Worm (Caenorhabditis elegans): ENCODE results near the gene paf-2.

Gene paf-2

DNA sequence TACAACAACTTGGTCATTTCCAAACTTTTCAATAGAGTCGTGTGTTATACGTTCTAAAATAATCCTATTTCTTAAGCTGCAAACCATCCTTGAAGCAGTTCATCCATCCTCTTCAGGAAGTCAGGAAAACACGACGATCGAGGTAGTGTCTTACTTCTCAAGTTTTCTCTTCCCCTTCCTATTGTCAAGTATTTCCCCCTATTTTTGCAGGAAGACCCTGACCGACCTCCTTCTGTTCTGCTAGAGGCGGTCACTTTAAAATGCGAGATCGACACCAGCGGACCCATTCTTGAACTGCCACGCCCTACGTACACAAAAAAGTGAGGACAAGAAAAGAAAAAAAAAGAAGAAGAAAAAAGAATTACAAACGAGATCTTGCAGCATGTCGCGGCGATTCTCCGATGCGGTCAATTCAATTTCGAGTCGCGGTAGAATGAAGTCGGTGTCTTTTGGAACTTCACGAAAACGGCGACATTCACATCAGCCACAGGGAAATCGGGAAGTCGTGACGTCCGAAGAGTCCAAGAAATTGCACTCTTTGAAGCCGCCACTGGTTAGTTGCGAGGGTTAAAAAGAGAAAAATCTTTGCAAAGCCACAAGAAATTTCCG is 25.4 kb upstream of the paf-2 start:
- TF ChIP-seq K02D7.2 (tag; optimal IDR thresholded peaks at IDR 0.05) (no peak), pha-4 (tag; optimal IDR thresholded peaks at IDR 0.05) (no peak), ama-1 (optimal IDR thresholded peaks at IDR 0.05) (no peak), elt-2 (tag; optimal IDR thresholded peaks at IDR 0.05) (no peak), unc-42 (tag; optimal IDR thresholded peaks at IDR 0.05) (peak; percentile 58)

DNA sequence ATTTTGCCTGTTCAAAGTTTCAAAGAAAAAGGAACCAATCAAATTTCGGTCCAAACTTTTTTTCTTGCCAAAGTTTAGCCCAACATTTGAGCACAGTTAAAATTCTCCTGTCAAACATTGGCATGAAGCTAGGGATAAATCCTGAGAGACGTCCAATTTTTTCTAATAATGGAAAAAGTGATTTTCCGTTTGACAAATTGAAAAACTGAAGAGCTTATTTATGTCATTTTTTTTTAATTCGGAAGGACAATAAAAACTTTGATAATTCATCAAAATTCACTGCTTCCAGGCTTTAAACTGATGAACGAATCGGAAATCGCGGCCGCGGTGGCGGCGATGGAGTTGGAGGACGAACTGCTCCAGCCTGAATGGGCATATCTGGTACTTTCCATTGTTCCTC is 23.0 kb upstream of the paf-2 start, which contains the start of gene dop-6:
TSS of gene dop-6 (plus strand) at position 301 of the 400 bp plus-strand sequence.
- TF ChIP-seq K09A11.1 (tag; optimal IDR thresholded peaks at IDR 0.05; ENCODE audit: insufficient read depth), result no peak
- TF ChIP-seq che-1 (tag; optimal IDR thresholded peaks at IDR 0.05), result no peak
- TF ChIP-seq hlh-6 (tag; optimal IDR thresholded peaks at IDR 0.05), result no peak
- no peak for TF ChIP-seq pag-3 (tag; optimal IDR thresholded peaks at IDR 0.05; ENCODE audit: borderline replicate concordance)
- no peak for TF ChIP-seq F13H6.1 (tag; optimal IDR thresholded peaks at IDR 0.05)
- TF ChIP-seq eyg-1 (tag; optimal IDR thresholded peaks at IDR 0.05), result no peak
- no peak for TF ChIP-seq pha-4 (tag; optimal IDR thresholded peaks at IDR 0.05)
- no peak for TF ChIP-seq unc-42 (tag; optimal IDR thresholded peaks at IDR 0.05)
- no peak for TF ChIP-seq ceh-2 (tag; optimal IDR thresholded peaks at IDR 0.05)
- no peak for TF ChIP-seq fkh-10 (GFP tag; optimal IDR thresholded peaks at IDR 0.05)
- no peak for TF ChIP-seq pqm-1 (tag; optimal IDR thresholded peaks at IDR 0.05)
- no peak for TF ChIP-seq pha-2 (tag; optimal IDR thresholded peaks at IDR 0.05)
- TF ChIP-seq lin-11 (tag; optimal IDR thresholded peaks at IDR 0.05), result no peak
- TF ChIP-seq gmeb-2 (tag; optimal IDR thresholded peaks at IDR 0.05), result no peak
- TF ChIP-seq ceh-34 (tag; optimal IDR thresholded peaks at IDR 0.05), result no peak
- TF ChIP-seq ceh-18 (tag; optimal IDR thresholded peaks at IDR 0.05), result no peak
- no peak for TF ChIP-seq ztf-16 (tag; optimal IDR thresholded peaks at IDR 0.05)
- no peak for TF ChIP-seq K02D7.2 (tag; optimal IDR thresholded peaks at IDR 0.05)
- no peak for TF ChIP-seq ceh-48 (tag; optimal IDR thresholded peaks at IDR 0.05)

DNA sequence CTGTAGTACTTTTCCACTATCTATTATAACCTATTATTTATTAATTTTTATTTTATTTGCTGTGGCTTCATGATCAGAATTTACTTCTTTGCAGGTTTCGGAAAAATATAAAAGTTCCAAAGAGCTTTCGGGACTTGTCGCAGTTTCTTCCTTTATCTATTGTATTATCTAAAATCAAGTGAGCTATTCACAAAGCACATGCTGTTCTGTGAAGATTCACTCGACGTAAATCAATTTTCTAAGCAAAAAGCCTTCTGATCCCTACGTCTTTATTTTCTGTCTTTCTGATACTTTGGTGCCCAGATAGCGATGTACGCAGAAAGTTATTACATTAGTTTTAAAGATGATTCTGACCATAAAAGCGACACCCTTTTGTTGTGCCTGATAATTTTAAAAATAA is 19.6 kb upstream of the paf-2 start:
- TF ChIP-seq pat-9 (tag; optimal IDR thresholded peaks at IDR 0.05), result no peak
- TF ChIP-seq ceh-34 (tag; optimal IDR thresholded peaks at IDR 0.05), result no peak
- peak; percentile 36 for TF ChIP-seq unc-42 (tag; optimal IDR thresholded peaks at IDR 0.05)

DNA sequence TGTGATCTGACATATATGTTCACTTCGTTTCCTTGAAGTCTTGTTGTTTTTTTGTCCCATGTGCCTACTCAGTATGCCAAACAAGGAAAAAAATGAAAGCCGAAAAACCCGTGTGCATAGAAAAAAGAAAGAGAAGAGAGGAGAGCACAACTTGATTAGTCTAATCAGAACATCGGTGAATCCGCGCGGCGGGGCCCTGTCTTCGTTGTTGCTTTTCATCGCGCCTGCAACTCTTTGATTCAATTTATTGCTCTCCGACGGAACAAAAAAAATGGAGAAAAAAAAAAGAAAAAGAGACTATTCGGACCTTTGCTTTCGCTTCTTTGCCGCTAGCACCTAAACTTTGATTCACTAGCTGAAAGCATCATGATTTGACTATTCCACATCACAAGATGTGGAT is 17.4 kb upstream of the paf-2 start:
- TF ChIP-seq ref-2 (tag; optimal IDR thresholded peaks at IDR 0.05) (no peak), fkh-10 (GFP tag; optimal IDR thresholded peaks at IDR 0.05) (peak; percentile 24), ceh-48 (tag; optimal IDR thresholded peaks at IDR 0.05) (no peak), ceh-24 (tag; optimal IDR thresholded peaks at IDR 0.05) (no peak), gmeb-2 (tag; optimal IDR thresholded peaks at IDR 0.05) (no peak), sox-4 (tag; optimal IDR thresholded peaks at IDR 0.05) (no peak), nhr-11 (tag; optimal IDR thresholded peaks at IDR 0.05) (no peak), unc-42 (tag; optimal IDR thresholded peaks at IDR 0.05) (peak; percentile 95), ahr-1 (tag; optimal IDR thresholded peaks at IDR 0.05) (no peak)

DNA sequence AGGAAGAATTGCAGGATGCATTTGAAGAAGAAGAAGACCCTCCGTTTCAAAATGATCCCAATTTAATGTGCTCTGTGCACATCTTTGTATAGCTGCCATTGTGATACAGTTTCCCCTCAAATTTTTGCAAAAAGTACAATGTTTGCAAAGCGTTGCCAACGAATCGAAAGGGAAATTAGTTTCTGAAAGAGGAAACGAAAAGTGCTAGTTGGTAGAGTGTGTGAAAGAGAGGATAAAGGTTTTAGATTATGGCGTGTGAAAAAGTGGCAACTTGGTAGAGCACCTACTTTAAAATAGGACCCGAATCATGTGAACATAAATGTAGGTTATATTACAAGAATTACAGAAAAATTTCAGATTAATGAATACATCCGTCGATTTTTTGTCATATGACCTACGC is 14.1 kb upstream of the paf-2 start, which contains the start of gene C52B9.8:
TSS of gene C52B9.8 (minus strand) at position 101 of the 400 bp plus-strand sequence.
- TF ChIP-seq ceh-22 (tag; optimal IDR thresholded peaks at IDR 0.05) (no peak), ceh-45 (GFP tag; IDR thresholded peaks at IDR 0.05) (no peak), Y22D7AL.16 (tag; optimal IDR thresholded peaks at IDR 0.05) (no peak), ceh-9 (tag; optimal IDR thresholded peaks at IDR 0.05) (no peak)

DNA sequence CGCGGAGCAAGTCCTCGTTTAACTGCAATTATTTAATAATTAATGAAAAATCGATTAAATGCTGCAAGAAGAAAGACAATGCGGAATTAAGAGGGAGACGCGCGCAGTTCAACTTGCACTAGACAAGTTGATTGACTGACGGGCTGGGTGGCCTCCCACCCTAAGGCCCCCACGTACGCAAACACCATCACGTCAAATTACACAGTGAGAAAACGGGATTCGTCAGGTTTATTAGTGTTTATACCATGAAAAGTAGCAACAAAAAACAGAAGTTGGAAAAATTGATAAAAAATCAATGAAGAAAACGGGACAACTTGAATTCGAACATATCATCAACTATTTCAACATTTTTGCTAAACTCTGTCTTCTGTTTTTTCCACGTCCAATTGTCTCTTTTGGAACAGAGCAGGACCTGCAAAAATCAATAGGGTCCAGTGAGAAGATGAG is 10.0 kb upstream of the paf-2 start:
- no peak for TF ChIP-seq pha-2 (tag; optimal IDR thresholded peaks at IDR 0.05)
- TF ChIP-seq unc-86 (tag; optimal IDR thresholded peaks at IDR 0.05), result peak; percentile 5
- TF ChIP-seq ceh-34 (tag; optimal IDR thresholded peaks at IDR 0.05), result peak; percentile 26
- TF ChIP-seq nfya-1 (tag; optimal IDR thresholded peaks at IDR 0.05), result peak; percentile 13
- TF ChIP-seq ceh-31 (tag; optimal IDR thresholded peaks at IDR 0.05), result peak; percentile 65
- TF ChIP-seq fkh-10 (GFP tag; optimal IDR thresholded peaks at IDR 0.05), result no peak
- TF ChIP-seq ceh-45 (GFP tag; IDR thresholded peaks at IDR 0.05), result no peak
- TF ChIP-seq ttx-3 (tag; optimal IDR thresholded peaks at IDR 0.05), result peak; percentile 24
- TF ChIP-seq ref-2 (tag; optimal IDR thresholded peaks at IDR 0.05), result peak; percentile 32
- no peak for TF ChIP-seq ceh-22 (tag; optimal IDR thresholded peaks at IDR 0.05)
- no peak for TF ChIP-seq nhr-232 (tag; optimal IDR thresholded peaks at IDR 0.05)
- no peak for TF ChIP-seq pros-1 (tag; optimal IDR thresholded peaks at IDR 0.05)
- 0 out of 2 replicates have a peak, but pooled peaks have one; percentile 27 for TF ChIP-seq unc-3 (GFP tag; conservative IDR thresholded peaks at IDR 0.05)
- TF ChIP-seq unc-3 (tag; optimal IDR thresholded peaks at IDR 0.05), result no peak
- no peak for TF ChIP-seq K09A11.1 (tag; optimal IDR thresholded peaks at IDR 0.05; ENCODE audit: insufficient read depth)
- peak; percentile 64 for TF ChIP-seq ceh-48 (tag; optimal IDR thresholded peaks at IDR 0.05)
- TF ChIP-seq lim-6 (tag; optimal IDR thresholded peaks at IDR 0.05), result no peak
- TF ChIP-seq zip-5 (tag; optimal IDR thresholded peaks at IDR 0.05), result no peak
- no peak for TF ChIP-seq hlh-13 (GFP tag; optimal IDR thresholded peaks at IDR 0.05)

Measured in whole organism, late embryonic.